Worm (Caenorhabditis elegans): Measurements from ENCODE around the gene ptpn-22.

Gene ptpn-22

ce11 chrIV:1709695-1710315 is 30.3 kb downstream of the ptpn-22 start, which contains the start of the genes pbs-1 and K08D12.3 (continued):
- TF ChIP-seq nhr-11 (tag; optimal IDR thresholded peaks at IDR 0.05) (no peak), skn-1 (tag; optimal IDR thresholded peaks at IDR 0.05) (peak; percentile 93), nhr-25 (tag; optimal IDR thresholded peaks at IDR 0.05) (peak; percentile 87), elt-2 (tag; optimal IDR thresholded peaks at IDR 0.05) (peak; percentile 61), ceh-9 (tag; optimal IDR thresholded peaks at IDR 0.05) (no peak), egl-5 (tag; optimal IDR thresholded peaks at IDR 0.05) (peak; percentile 77)

- TF ChIP-seq nhr-77 (tag; optimal IDR thresholded peaks at IDR 0.05) (no peak), nhr-28 (tag; optimal IDR thresholded peaks at IDR 0.05) (no peak), egl-5 (tag; optimal IDR thresholded peaks at IDR 0.05) (no peak), ztf-11 (tag; optimal IDR thresholded peaks at IDR 0.05) (no peak), unc-62 (GFP tag; optimal IDR thresholded peaks at IDR 0.05) (no peak), nhr-25 (tag; optimal IDR thresholded peaks at IDR 0.05) (no peak), eor-1 (tag; optimal IDR thresholded peaks at IDR 0.05) (no peak), jun-1 (tag; optimal IDR thresholded peaks at IDR 0.05) (no peak), ceh-9 (tag; optimal IDR thresholded peaks at IDR 0.05) (no peak), fkh-10 (GFP tag; optimal IDR thresholded peaks at IDR 0.05) (no peak), pqm-1 (tag; optimal IDR thresholded peaks at IDR 0.05) (no peak), ceh-82 (tag; optimal IDR thresholded peaks at IDR 0.05) (no peak), mdl-1 (tag; optimal IDR thresholded peaks at IDR 0.05) (no peak), ZK546.5 (tag; optimal IDR thresholded peaks at IDR 0.05) (no peak), elt-2 (tag; optimal IDR thresholded peaks at IDR 0.05) (no peak)
Observed at ce11 chrIV:1709002-1709401, 31.1 kb downstream of the ptpn-22 start.

- TF ChIP-seq ZK546.5 (tag; optimal IDR thresholded peaks at IDR 0.05) (peak; percentile 8), ceh-16 (tag; optimal IDR thresholded peaks at IDR 0.05) (no peak), skn-1 (tag; optimal IDR thresholded peaks at IDR 0.05) (no peak), unc-62 (GFP tag; optimal IDR thresholded peaks at IDR 0.05) (no peak), unc-39 (tag; optimal IDR thresholded peaks at IDR 0.05) (no peak), nhr-11 (tag; optimal IDR thresholded peaks at IDR 0.05) (no peak), elt-1 (tag; optimal IDR thresholded peaks at IDR 0.05) (no peak), ceh-82 (tag; optimal IDR thresholded peaks at IDR 0.05) (no peak), hmg-11 (tag; optimal IDR thresholded peaks at IDR 0.05) (peak; percentile 3), lsy-12 (tag; optimal IDR thresholded peaks at IDR 0.05) (no peak), ama-1 (optimal IDR thresholded peaks at IDR 0.05) (peak; percentile 57), lin-15B (tag; optimal IDR thresholded peaks at IDR 0.05) (no peak), nhr-25 (tag; optimal IDR thresholded peaks at IDR 0.05) (peak; percentile 28), nhr-43 (tag; optimal IDR thresholded peaks at IDR 0.05; ENCODE audit: poor library complexity, severe bottlenecking) (peak; percentile 32), jun-1 (tag; optimal IDR thresholded peaks at IDR 0.05) (no peak), ceh-9 (tag; optimal IDR thresholded peaks at IDR 0.05) (no peak), ceh-28 (tag; optimal IDR thresholded peaks at IDR 0.05) (no peak), zag-1 (tag; optimal IDR thresholded peaks at IDR 0.05) (no peak), egl-5 (tag; optimal IDR thresholded peaks at IDR 0.05) (no peak), nhr-23 (tag; optimal IDR thresholded peaks at IDR 0.05) (no peak), fos-1 (tag; optimal IDR thresholded peaks at IDR 0.05) (no peak), aly-2 (tag; optimal IDR thresholded peaks at IDR 0.05) (peak; percentile 80), fkh-10 (GFP tag; optimal IDR thresholded peaks at IDR 0.05) (no peak), daf-12 (tag; optimal IDR thresholded peaks at IDR 0.05) (no peak), pqm-1 (tag; optimal IDR thresholded peaks at IDR 0.05) (no peak), nhr-77 (tag; optimal IDR thresholded peaks at IDR 0.05) (no peak), sea-2 (GFP tag; optimal IDR thresholded peaks at IDR 0.05) (no peak), pha-4 (tag; optimal IDR thresholded peaks at IDR 0.05) (no peak), nhr-237 (tag; optimal IDR thresholded peaks at IDR 0.05) (no peak), tbx-2 (tag; optimal IDR thresholded peaks at IDR 0.05) (no peak), mml-1 (tag; optimal IDR thresholded peaks at IDR 0.05) (no peak), R02D3.7 (tag; optimal IDR thresholded peaks at IDR 0.05) (no peak), nhr-76 (tag; optimal IDR thresholded peaks at IDR 0.05) (no peak), snpc-4 (tag; optimal IDR thresholded peaks at IDR 0.05) (no peak), elt-3 (tag; optimal IDR thresholded peaks at IDR 0.05) (no peak), ztf-4 (tag; optimal IDR thresholded peaks at IDR 0.05) (no peak), nhr-12 (tag; optimal IDR thresholded peaks at IDR 0.05) (no peak), nhr-28 (tag; optimal IDR thresholded peaks at IDR 0.05) (no peak), fkh-2 (tag; optimal IDR thresholded peaks at IDR 0.05) (no peak), elt-2 (tag; optimal IDR thresholded peaks at IDR 0.05) (no peak), eor-1 (tag; optimal IDR thresholded peaks at IDR 0.05) (no peak), ztf-11 (tag; optimal IDR thresholded peaks at IDR 0.05) (no peak), lin-39 (tag; optimal IDR thresholded peaks at IDR 0.05) (no peak), nfya-1 (tag; optimal IDR thresholded peaks at IDR 0.05; ENCODE audit: insufficient read depth) (peak; percentile 14), egl-27 (tag; optimal IDR thresholded peaks at IDR 0.05) (no peak), nhr-67 (tag; optimal IDR thresholded peaks at IDR 0.05) (no peak), mdl-1 (tag; optimal IDR thresholded peaks at IDR 0.05) (no peak)
Observed at ce11 chrIV:1708426-1708826, 31.6 kb downstream of the ptpn-22 start.
